Worm (Caenorhabditis elegans) whole organism, young adult: ENCODE measurements around the gene Y38E10A.35.
A peak's percentile ranks its signal among the peaks of the same experiment; 100 is the strongest.

Experiments
- B0261.1 ChIP-seq: sonication (generic microtip); optimal IDR thresholded peaks from 2 replicates; lab custom pipeline; 2016; ENCODE audit warnings: mild to moderate bottlenecking, missing genetic modification characterization, moderate library complexity, missing compliant biosample characterization
- D2030.7 ChIP-seq: fragments of 200-800 bp; sonication (Bioruptor generic); IDR thresholded peaks from 2 replicates; pipeline ENCODE4 v1.3.6; 2022; ENCODE audit warnings: missing genetic modification reagents, missing genetic modification characterization, missing compliant biosample characterization
- F10E7.11 ChIP-seq: sonication (generic microtip); optimal IDR thresholded peaks from 2 replicates; lab custom pipeline; 2017; ENCODE audit warnings: mild to moderate bottlenecking, missing genetic modification characterization, moderate library complexity, missing compliant biosample characterization
- F33H1.4 ChIP-seq: fragments of 200-800 bp; sonication (Bioruptor generic); IDR thresholded peaks from 2 replicates; pipeline ENCODE4 v1.3.6; 2022; ENCODE audit warnings: missing genetic modification reagents, missing genetic modification characterization, missing compliant biosample characterization
- T07F8.4 ChIP-seq: sonication (generic microtip); optimal IDR thresholded peaks from 2 replicates; lab custom pipeline; 2016; ENCODE audit warnings: mild to moderate bottlenecking, missing genetic modification characterization, moderate library complexity, missing compliant biosample characterization
- aptf-3 ChIP-seq: fragments of 200-800 bp; sonication (Bioruptor generic); IDR thresholded peaks from 2 replicates; pipeline ENCODE4 v1.3.6; 2022; ENCODE audit warnings: missing genetic modification characterization, missing compliant biosample characterization
- athp-1 ChIP-seq: sonication (generic microtip); optimal IDR thresholded peaks from 2 replicates; lab custom pipeline; 2017; ENCODE audit warnings: mild to moderate bottlenecking, missing genetic modification characterization, missing compliant biosample characterization
- attf-6 ChIP-seq: fragments of 200-800 bp; sonication (Bioruptor generic); IDR thresholded peaks from 2 replicates; pipeline ENCODE4 v1.3.6; 2022; ENCODE audit warnings: missing genetic modification reagents, missing genetic modification characterization, missing compliant biosample characterization
- bed-2 ChIP-seq: fragments of 200-800 bp; sonication (Bioruptor generic); IDR thresholded peaks from 2 replicates; pipeline ENCODE4 v1.3.6; 2022; ENCODE audit warnings: missing genetic modification reagents, missing genetic modification characterization, missing compliant biosample characterization
- ceh-100 ChIP-seq: fragments of 200-800 bp; sonication (Bioruptor generic); IDR thresholded peaks from 2 replicates; pipeline ENCODE4 v1.3.6; 2022; ENCODE audit warnings: missing genetic modification reagents, missing genetic modification characterization, missing compliant biosample characterization
- die-1 ChIP-seq: sonication (generic microtip); optimal IDR thresholded peaks from 2 replicates; lab custom pipeline; 2016; ENCODE audit warnings: missing genotype, mild to moderate bottlenecking, missing genetic modification characterization, missing compliant biosample characterization
- dox-1 ChIP-seq: fragments of 200-800 bp; sonication (Bioruptor generic); IDR thresholded peaks from 2 replicates; pipeline ENCODE4 v1.3.6; 2022; ENCODE audit warnings: missing genetic modification reagents, missing genetic modification characterization, missing compliant biosample characterization
- efl-1 ChIP-seq: fragments of 150-350 bp; optimal IDR thresholded peaks from 2 replicates; lab custom pipeline; 2014; ENCODE audit warnings: missing biosample characterization, missing genetic modification reagents, missing genetic modification characterization
- egl-18 ChIP-seq: fragments of 200-800 bp; sonication (Bioruptor generic); IDR thresholded peaks from 2 replicates; pipeline ENCODE4 v1.3.6; 2022; ENCODE audit warnings: missing genetic modification reagents, missing genetic modification characterization, missing compliant biosample characterization
- hmg-20 ChIP-seq: fragments of 200-800 bp; sonication (Bioruptor generic); IDR thresholded peaks from 2 replicates; pipeline ENCODE4 v1.3.6; 2022; ENCODE audit warnings: missing genetic modification reagents, missing genetic modification characterization, missing compliant biosample characterization
- lag-1 ChIP-seq: fragments of 200-800 bp; sonication (Bioruptor generic); IDR thresholded peaks from 2 replicates; pipeline ENCODE4 v1.3.6; 2022; ENCODE audit warnings: missing genetic modification reagents, missing genetic modification characterization, missing compliant biosample characterization
- let-607 ChIP-seq, 2 experiments: fragments of 200-800 bp in 1 of 2; sonication (Bioruptor generic) in 1 of 2; sonication (generic microtip) in 1 of 2; optimal IDR thresholded peaks; 2 replicates each; lab custom pipeline; 2016 to 2018; ENCODE audit warnings: mild to moderate bottlenecking in 2 of 2, missing compliant biosample characterization in 2 of 2, missing genetic modification characterization in 2 of 2, moderate library complexity in 2 of 2, missing genotype in 1 of 2
- lsy-27 ChIP-seq: sonication (generic microtip); optimal IDR thresholded peaks from 2 replicates; lab custom pipeline; 2017; ENCODE audit warnings: missing genetic modification characterization, mild to moderate bottlenecking, missing compliant biosample characterization, antibody characterized with exemption, missing genotype, borderline replicate concordance; ENCODE audit not compliant: insufficient read depth
- madf-3 ChIP-seq: fragments of 200-800 bp; sonication (Bioruptor generic); IDR thresholded peaks from 2 replicates; pipeline ENCODE4 v1.3.6; 2022; ENCODE audit warnings: missing genetic modification reagents, missing genetic modification characterization, missing compliant biosample characterization
- madf-8 ChIP-seq: fragments of 200-800 bp; sonication (Bioruptor generic); conservative IDR thresholded peaks from 2 replicates; pipeline ENCODE4 v1.3.6; 2022; ENCODE audit warnings: missing genetic modification reagents, missing genetic modification characterization, missing compliant biosample characterization
- mcd-1 ChIP-seq: fragments of 200-800 bp; sonication (Bioruptor generic); IDR thresholded peaks from 2 replicates; pipeline ENCODE4 v1.3.6; 2022; ENCODE audit warnings: missing genetic modification reagents, missing genetic modification characterization, missing compliant biosample characterization
- nhr-179 ChIP-seq: sonication (generic microtip); optimal IDR thresholded peaks from 2 replicates; lab custom pipeline; 2016; ENCODE audit warnings: mild to moderate bottlenecking, missing genetic modification characterization, missing compliant biosample characterization
- nhr-80 ChIP-seq: sonication (generic microtip); optimal IDR thresholded peaks from 2 replicates; lab custom pipeline; 2016; ENCODE audit warnings: missing genetic modification characterization, missing compliant biosample characterization
- nhr-90 ChIP-seq: sonication (generic microtip); optimal IDR thresholded peaks from 2 replicates; lab custom pipeline; 2016; ENCODE audit warnings: missing genotype, mild to moderate bottlenecking, missing genetic modification characterization, missing compliant biosample characterization
- pbrm-1 ChIP-seq: fragments of 200-800 bp; sonication (Bioruptor generic); IDR thresholded peaks from 2 replicates; pipeline ENCODE4 v1.3.6; 2022; ENCODE audit warnings: missing genetic modification reagents, missing genetic modification characterization, missing compliant biosample characterization
- pha-4 ChIP-seq: fragments of 150-350 bp; sonication (generic microtip); optimal IDR thresholded peaks from 2 replicates; lab custom pipeline; 2014; ENCODE audit warnings: missing biosample characterization, missing genetic modification reagents, missing genetic modification characterization
- sdz-38 ChIP-seq: sonication (generic microtip); optimal IDR thresholded peaks from 2 replicates; lab custom pipeline; 2016; ENCODE audit warnings: missing genotype, missing genetic modification characterization, missing compliant biosample characterization
- snpc-1.3 ChIP-seq: sonication (generic microtip); optimal IDR thresholded peaks from 2 replicates; lab custom pipeline; 2017; ENCODE audit warnings: missing genetic modification characterization, mild to moderate bottlenecking, missing compliant biosample characterization, antibody characterized with exemption, moderate library complexity, missing genotype, missing genetic modification reagents; ENCODE audit not compliant: insufficient read depth
- snpc-3.4 ChIP-seq: sonication (generic microtip); optimal IDR thresholded peaks from 2 replicates; lab custom pipeline; 2017; ENCODE audit warnings: missing genetic modification characterization, mild to moderate bottlenecking, missing compliant biosample characterization, antibody characterized with exemption, moderate library complexity, missing genotype, missing genetic modification reagents
- sptf-2 ChIP-seq: fragments of 200-800 bp; sonication (Bioruptor generic); optimal IDR thresholded peaks from 2 replicates; lab custom pipeline; 2018; ENCODE audit warnings: mild to moderate bottlenecking, missing genetic modification characterization, missing compliant biosample characterization
- tbp1 ChIP-seq: fragments of 200-800 bp; sonication (Bioruptor generic); optimal IDR thresholded peaks from 2 replicates; lab custom pipeline; 2018; ENCODE audit warnings: mild to moderate bottlenecking, missing genetic modification characterization, missing compliant biosample characterization
- tlf-1 ChIP-seq: fragments of 200-800 bp; sonication (Bioruptor generic); optimal IDR thresholded peaks from 2 replicates; lab custom pipeline; 2018; ENCODE audit warnings: mild to moderate bottlenecking, missing genetic modification characterization, missing compliant biosample characterization
- xnd-1 ChIP-seq: sonication (generic microtip); optimal IDR thresholded peaks from 2 replicates; lab custom pipeline; 2016; ENCODE audit warnings: missing genotype, missing genetic modification reagents, missing genetic modification characterization, missing compliant biosample characterization
- ztf-26 ChIP-seq: sonication (generic microtip); optimal IDR thresholded peaks from 2 replicates; lab custom pipeline; 2017; ENCODE audit warnings: missing genetic modification characterization, missing compliant biosample characterization

Y38E10A.35 gene

ce11 chrII:12603667-12604621 is 31.3 kb upstream of the Y38E10A.35 start, which contains the start of the genes ceh-100 and lips-15 (continued):
- TF ChIP-seq D2030.7 (peak; percentile 46; the same call in 1 of the 2 replicates), let-607 (tag; optimal IDR thresholded peaks at IDR 0.05; lab: Kevin White, UChicago) (no peak), xnd-1 (tag; lab: Kevin White, UChicago) (peak; percentile 72), mcd-1 (GFP tag; lab: Robert Waterston, UW) (peak; percentile 13; the same call in 1 of the 2 replicates), madf-3 (GFP tag; lab: Robert Waterston, UW) (no peak), efl-1 (GFP tag; lab: Kevin White, UChicago) (peak; percentile 28), attf-6 (GFP tag; lab: Robert Waterston, UW) (no peak), hmg-20 (GFP tag; lab: Robert Waterston, UW) (no peak), lag-1 (GFP tag; lab: Robert Waterston, UW) (no peak), pbrm-1 (GFP tag; lab: Robert Waterston, UW) (no peak), F33H1.4 (GFP tag; lab: Robert Waterston, UW) (peak; percentile 80), ztf-26 (tag; lab: Kevin White, UChicago) (no peak), snpc-3.4 (tag; lab: Kevin White, UChicago) (no peak), die-1 (tag; lab: Kevin White, UChicago) (no peak), sptf-2 (no peak), nhr-90 (tag; lab: Kevin White, UChicago) (no peak), snpc-1.3 (no peak), egl-18 (GFP tag; lab: Robert Waterston, UW) (no peak), tlf-1 (GFP tag; lab: Kevin White, UChicago) (no peak), nhr-179 (tag; lab: Kevin White, UChicago) (no peak), dox-1 (no peak), B0261.1 (no peak), ceh-100 (GFP tag; lab: Robert Waterston, UW) (peak; percentile 37; the same call in 1 of the 2 replicates), aptf-3 (GFP tag; lab: Robert Waterston, UW) (no peak)
- TF ChIP-seq, all 124 proteins: peak for 11

- TF ChIP-seq nhr-80 (tag; lab: Kevin White, UChicago) (peak; percentile 45), pha-4 (tag; lab: Kevin White, UChicago) (no peak), athp-1 (tag; lab: Kevin White, UChicago) (no peak), tbp1 (no peak), T07F8.4 (tag; lab: Kevin White, UChicago) (no peak)
Observed at ce11 chrII:12580952-12581351, 8.3 kb upstream of the Y38E10A.35 start, which contains the start of gene clec-4. Gene clec-4, minus strand, starts transcription at chrII:12581113.

- TF ChIP-seq sdz-38 (tag; lab: Kevin White, UChicago) (no peak), efl-1 (GFP tag; lab: Kevin White, UChicago) (no peak), F10E7.11 (tag; lab: Kevin White, UChicago) (no peak), athp-1 (tag; lab: Kevin White, UChicago) (no peak), lsy-27 (tag; lab: Kevin White, UChicago) (no peak), dox-1 (0 out of 2 replicates have a peak, but pooled peaks have one; percentile 12), die-1 (tag; lab: Kevin White, UChicago) (no peak), madf-8 (GFP tag; lab: Robert Waterston, UW) (no peak), let-607 (tag; optimal IDR thresholded peaks at IDR 0.05; lab: Kevin White, UChicago) (no peak), nhr-80 (tag; lab: Kevin White, UChicago) (peak; percentile 85), mcd-1 (GFP tag; lab: Robert Waterston, UW) (no peak), bed-2 (GFP tag; lab: Robert Waterston, UW) (no peak)
Observed at ce11 chrII:12577754-12578153, 5.1 kb upstream of the Y38E10A.35 start, which contains the start of gene clec-8. Gene clec-8, minus strand, starts transcription at chrII:12578061.
